Worm (Caenorhabditis elegans): ENCODE results near the gene nspc-17.
"Not testable (repeated sequence)": the region's sequence is repeated elsewhere in the genome, so short reads cannot be mapped to it uniquely, and the experiment has no call there.

DNA sequence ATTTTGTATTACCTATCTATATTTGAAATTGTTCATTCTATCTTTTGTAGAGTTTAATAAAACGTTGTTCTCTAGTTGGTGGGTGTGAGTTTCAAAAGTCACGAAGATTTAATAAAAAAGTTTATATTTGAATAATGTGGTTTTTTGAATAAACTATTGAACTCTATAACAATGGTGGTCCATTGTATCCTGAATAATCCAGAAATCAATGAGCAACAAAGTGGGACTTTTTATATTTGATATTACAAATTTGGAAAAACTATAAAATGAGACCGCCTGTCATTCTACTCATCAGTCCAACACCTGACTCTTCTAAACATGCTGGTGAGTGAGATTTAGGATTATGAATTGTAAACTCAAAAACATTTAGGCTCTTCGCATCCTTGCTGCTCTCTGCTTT, 3.4 kb upstream of the nspc-17 start, which contains the start of gene nspc-19:
- TF ChIP-seq pha-4 (tag; optimal IDR thresholded peaks at IDR 0.05); ceh-18 (tag; optimal IDR thresholded peaks at IDR 0.05); K02D7.2 (tag; optimal IDR thresholded peaks at IDR 0.05); T23F11.4 (GFP tag; optimal IDR thresholded peaks at IDR 0.05); hlh-13 (GFP tag; optimal IDR thresholded peaks at IDR 0.05); unc-86 (tag; optimal IDR thresholded peaks at IDR 0.05); ceh-45 (GFP tag; IDR thresholded peaks at IDR 0.05); sox-4 (tag; optimal IDR thresholded peaks at IDR 0.05); syd-9 (tag; optimal IDR thresholded peaks at IDR 0.05); ceh-48 (tag; optimal IDR thresholded peaks at IDR 0.05); unc-55 (GFP tag; optimal IDR thresholded peaks at IDR 0.05); ets-4 (tag; optimal IDR thresholded peaks at IDR 0.05); pqm-1 (tag; optimal IDR thresholded peaks at IDR 0.05); ceh-34 (tag; optimal IDR thresholded peaks at IDR 0.05): not testable (repeated sequence)
